Worm (Caenorhabditis elegans) whole organism, midembryonic: ENCODE data around the gene C18A3.7.

ENCODE experiments used
- T22C8.4 ChIP-seq: fragments of 200-800 bp; sonication (Bioruptor generic); IDR thresholded peaks from 2 replicates; pipeline ENCODE4 v1.3.6; 2022; ENCODE audit warnings: missing genetic modification characterization, missing compliant biosample characterization
- cog-1 ChIP-seq: sonication (generic microtip); optimal IDR thresholded peaks from 2 replicates; lab custom pipeline; 2016; ENCODE audit warnings: missing genetic modification characterization, missing compliant biosample characterization
- flt-1 ChIP-seq: fragments of 200-800 bp; sonication (Bioruptor generic); IDR thresholded peaks from 2 replicates; pipeline ENCODE4 v1.3.6; 2022; ENCODE audit warnings: missing genetic modification characterization, missing compliant biosample characterization
- klf-2 ChIP-seq: fragments of 200-800 bp; sonication (Bioruptor generic); conservative IDR thresholded peaks from 2 replicates; pipeline ENCODE4 v1.3.6; 2022; ENCODE audit warnings: missing genetic modification reagents, missing genetic modification characterization, missing compliant biosample characterization
- med-1 ChIP-seq: sonication (generic microtip); optimal IDR thresholded peaks from 2 replicates; lab custom pipeline; 2017; ENCODE audit warnings: missing genetic modification characterization, mild to moderate bottlenecking, missing compliant biosample characterization, antibody characterized with exemption, missing genetic modification reagents; ENCODE audit not compliant: insufficient read depth
- ref-1 ChIP-seq: fragments of 200-800 bp; sonication (Bioruptor generic); conservative IDR thresholded peaks from 2 replicates; pipeline ENCODE4 v1.3.6; 2022; ENCODE audit warnings: missing genetic modification reagents, missing genetic modification characterization, missing compliant biosample characterization
- tab-1 ChIP-seq: fragments of 200-800 bp; sonication (Bioruptor generic); IDR thresholded peaks from 2 replicates; pipeline ENCODE4 v1.3.6; 2022; ENCODE audit warnings: missing genetic modification characterization, missing compliant biosample characterization
- ztf-23 ChIP-seq: fragments of 200-800 bp; sonication (Bioruptor generic); IDR thresholded peaks from 2 replicates; pipeline ENCODE4 v1.3.6; 2022; ENCODE audit warnings: missing genetic modification reagents, missing genetic modification characterization, missing compliant biosample characterization
- ztf-29 ChIP-seq: fragments of 200-800 bp; sonication (Bioruptor generic); IDR thresholded peaks from 2 replicates; pipeline ENCODE4 v1.3.6; 2022; ENCODE audit warnings: missing genetic modification reagents, missing genetic modification characterization, missing compliant biosample characterization

Gene C18A3.7

ce11 chrII:5696218-5696617, 34.0 kb downstream of the C18A3.7 start:
- TF ChIP-seq flt-1 (GFP tag; lab: Robert Waterston, UW): no peak
- TF ChIP-seq cog-1 (tag; lab: Kevin White, UChicago): no peak
- TF ChIP-seq T22C8.4 (GFP tag; lab: Robert Waterston, UW): no peak
- TF ChIP-seq ztf-23: no peak
- no peak for TF ChIP-seq med-1 (GFP tag; lab: Kevin White, UChicago)
- TF ChIP-seq ref-1 (GFP tag; lab: Robert Waterston, UW): no peak
- TF ChIP-seq klf-2: no peak
- TF ChIP-seq ztf-29: no peak
- TF ChIP-seq tab-1 (GFP tag; lab: Robert Waterston, UW): no peak

- TF ChIP-seq ref-1 (GFP tag; lab: Robert Waterston, UW): no peak
- no peak for TF ChIP-seq klf-2
- no peak for TF ChIP-seq T22C8.4 (GFP tag; lab: Robert Waterston, UW)
- no peak for TF ChIP-seq cog-1 (tag; lab: Kevin White, UChicago)
- TF ChIP-seq flt-1 (GFP tag; lab: Robert Waterston, UW): no peak
- TF ChIP-seq ztf-29: no peak
Observed at ce11 chrII:5694798-5695197, 35.4 kb downstream of the C18A3.7 start, which contains the start of gene C25H3.14. Gene C25H3.14, plus strand, starts transcription at chrII:5695098.

- no peak for TF ChIP-seq T22C8.4 (GFP tag; lab: Robert Waterston, UW)
- TF ChIP-seq cog-1 (tag; lab: Kevin White, UChicago): no peak
- no peak for TF ChIP-seq tab-1 (GFP tag; lab: Robert Waterston, UW)
- no peak for TF ChIP-seq ref-1 (GFP tag; lab: Robert Waterston, UW)
- TF ChIP-seq ztf-23: no peak
- no peak for TF ChIP-seq klf-2
- no peak for TF ChIP-seq med-1 (GFP tag; lab: Kevin White, UChicago)
- no peak for TF ChIP-seq flt-1 (GFP tag; lab: Robert Waterston, UW)
Observed at ce11 chrII:5693893-5694292, 36.4 kb downstream of the C18A3.7 start, which contains the start of gene C25H3.3. Gene C25H3.3, plus strand, starts transcription at chrII:5694193.

- TF ChIP-seq ztf-29 (no peak), klf-2 (no peak), T22C8.4 (GFP tag; lab: Robert Waterston, UW) (no peak), tab-1 (GFP tag; lab: Robert Waterston, UW) (no peak), ref-1 (GFP tag; lab: Robert Waterston, UW) (no peak), med-1 (GFP tag; lab: Kevin White, UChicago) (no peak), ztf-23 (no peak), cog-1 (tag; lab: Kevin White, UChicago) (no peak), flt-1 (GFP tag; lab: Robert Waterston, UW) (no peak)
Observed at ce11 chrII:5691216-5691771, 38.9 kb downstream of the C18A3.7 start, which contains the start of the genes ndub-5 and eif-2D. Gene ndub-5, minus strand, starts transcription at chrII:5691353. Gene eif-2D, plus strand, starts transcription at chrII:5691721.

ce11 chrII:5688959-5689358, 41.3 kb downstream of the C18A3.7 start, which contains the start of gene C25H3.11:
Gene C25H3.11, minus strand, starts transcription at chrII:5689040.
- TF ChIP-seq ztf-29 (no peak), klf-2 (peak; percentile 46; the same call in 1 of the 2 replicates)

ce11 chrII:5680703-5681102, 49.5 kb downstream of the C18A3.7 start, which contains the start of gene flp-27:
Gene flp-27, plus strand, starts transcription at chrII:5681003.
- no peak for TF ChIP-seq ztf-23
- TF ChIP-seq cog-1 (tag; lab: Kevin White, UChicago): no peak
- TF ChIP-seq med-1 (GFP tag; lab: Kevin White, UChicago): no peak
